Fruit fly (Drosophila melanogaster) whole organism, embryonic: ENCODE data around the gene sesB.

Experiments
- CG1024 ChIP-seq: fragments of 200-800 bp; sonication (Bioruptor generic); IDR thresholded peaks from 2 replicates; pipeline ENCODE4 v1.3.6; 2022; ENCODE audit warnings: missing biosample characterization, missing genetic modification characterization
- CG10321 ChIP-seq: fragments of 200-800 bp; sonication (Bioruptor generic); IDR thresholded peaks from 2 replicates; pipeline ENCODE4 v1.3.6; 2022; ENCODE audit warnings: missing biosample characterization, missing genetic modification characterization
- CG11695 ChIP-seq: fragments of 200-800 bp; sonication (Bioruptor generic); IDR thresholded peaks from 3 replicates; pipeline ENCODE4 v1.3.6; 2022; ENCODE audit warnings: missing biosample characterization, missing genetic modification characterization
- CG11723 ChIP-seq: fragments of 200-800 bp; sonication (Bioruptor generic); optimal IDR thresholded peaks from 2 replicates; lab custom pipeline; 2017; ENCODE audit warnings: missing biosample characterization, mild to moderate bottlenecking, missing genetic modification characterization
- CG12219 ChIP-seq: fragments of 200-800 bp; sonication (Bioruptor generic); optimal IDR thresholded peaks from 3 replicates; lab custom pipeline; 2018; ENCODE audit warnings: missing biosample characterization, mild to moderate bottlenecking, missing genetic modification characterization
- CG12236 ChIP-seq: fragments of 200-800 bp; sonication (Bioruptor generic); optimal IDR thresholded peaks from 2 replicates; lab custom pipeline; 2016; ENCODE audit warnings: missing biosample characterization, missing genetic modification characterization
- CG17328 ChIP-seq: fragments of 200-800 bp; sonication (Bioruptor generic); IDR thresholded peaks from 2 replicates; pipeline ENCODE4 v1.3.6; 2022; ENCODE audit warnings: missing biosample characterization, missing genetic modification characterization
- CG17385 ChIP-seq: fragments of 200-800 bp; sonication (Bioruptor generic); optimal IDR thresholded peaks from 3 replicates; lab custom pipeline; 2018; ENCODE audit warnings: missing biosample characterization, mild to moderate bottlenecking, missing genetic modification characterization
- CG1792 ChIP-seq: fragments of 200-800 bp; sonication (Bioruptor generic); optimal IDR thresholded peaks from 2 replicates; lab custom pipeline; 2016; ENCODE audit warnings: missing biosample characterization, missing genetic modification characterization
- CG2116 ChIP-seq: fragments of 200-800 bp; sonication (Bioruptor generic); optimal IDR thresholded peaks from 3 replicates; lab custom pipeline; 2018; ENCODE audit warnings: missing biosample characterization, mild to moderate bottlenecking, missing genetic modification characterization
- CG30431 ChIP-seq: fragments of 200-800 bp; sonication (Bioruptor generic); optimal IDR thresholded peaks from 2 replicates; lab custom pipeline; 2017; ENCODE audit warnings: missing biosample characterization, missing genetic modification characterization
- CG31388 ChIP-seq: fragments of 200-800 bp; sonication (Bioruptor generic); optimal IDR thresholded peaks from 2 replicates; lab custom pipeline; 2016; ENCODE audit warnings: missing biosample characterization, missing genetic modification characterization
- CG3163 ChIP-seq: fragments of 200-800 bp; sonication (Bioruptor generic); optimal IDR thresholded peaks from 3 replicates; lab custom pipeline; 2016; ENCODE audit warnings: missing biosample characterization, missing genetic modification characterization
- CG3847 ChIP-seq: fragments of 200-800 bp; sonication (Bioruptor generic); IDR thresholded peaks from 2 replicates; pipeline ENCODE4 v1.3.6; 2022; ENCODE audit warnings: missing biosample characterization, missing genetic modification characterization
- CG6175 ChIP-seq: fragments of 200-800 bp; sonication (Bioruptor generic); IDR thresholded peaks from 3 replicates; pipeline ENCODE4 v1.3.6; 2022; ENCODE audit warnings: missing biosample characterization, missing genetic modification characterization
- CG6272 ChIP-seq: fragments of 200-800 bp; sonication (Bioruptor generic); IDR thresholded peaks from 2 replicates; pipeline ENCODE4 v1.3.6; 2022; ENCODE audit warnings: missing biosample characterization, missing genetic modification characterization
- CG6689 ChIP-seq: fragments of 200-800 bp; sonication (Bioruptor generic); IDR thresholded peaks from 2 replicates; pipeline ENCODE4 v1.3.6; 2022; ENCODE audit warnings: missing biosample characterization, missing genetic modification characterization
- CG7357 ChIP-seq: fragments of 200-800 bp; sonication (Bioruptor generic); IDR thresholded peaks from 3 replicates; pipeline ENCODE4 v1.3.6; 2022; ENCODE audit warnings: missing biosample characterization, missing genetic modification characterization
- CG7372 ChIP-seq: fragments of 200-800 bp; sonication (Bioruptor generic); IDR thresholded peaks from 2 replicates; pipeline ENCODE4 v1.3.6; 2022; ENCODE audit warnings: missing biosample characterization, missing genetic modification characterization
- CG7745 ChIP-seq: fragments of 200-800 bp; sonication (Bioruptor generic); optimal IDR thresholded peaks from 2 replicates; lab custom pipeline; 2018; ENCODE audit warnings: missing biosample characterization, mild to moderate bottlenecking, missing genetic modification characterization, moderate library complexity
- Deaf1 ChIP-seq: fragments of 200-800 bp; optimal IDR thresholded peaks from 3 replicates; lab custom pipeline; 2019; ENCODE audit warnings: missing biosample characterization, mild to moderate bottlenecking, missing genetic modification characterization, moderate library complexity
- Dfd ChIP-seq, 2 experiments: fragments of >200 bp; optimal IDR thresholded peaks; 2 replicates each; lab custom pipeline; 2017; ENCODE audit warnings: missing biosample characterization in 2 of 2, missing genetic modification characterization in 2 of 2
- Dp ChIP-seq: fragments of 200-800 bp; sonication (Bioruptor generic); optimal IDR thresholded peaks from 2 replicates; lab custom pipeline; 2018; ENCODE audit warnings: missing biosample characterization, mild to moderate bottlenecking, missing genetic modification characterization, moderate library complexity
- E2f2 ChIP-seq: fragments of 200-800 bp; sonication (Bioruptor generic); IDR thresholded peaks from 2 replicates; pipeline ENCODE4 v1.3.6; 2022; ENCODE audit warnings: missing biosample characterization, missing genetic modification characterization
- Ets65A ChIP-seq: fragments of 200-800 bp; sonication (Bioruptor generic); peaks from one replicate; lab custom pipeline; 2016; ENCODE audit warnings: missing biosample characterization, missing genetic modification characterization
- Fer1 ChIP-seq: fragments of 200-800 bp; sonication (Bioruptor generic); optimal IDR thresholded peaks from 2 replicates; lab custom pipeline; 2017; ENCODE audit warnings: missing biosample characterization, mild to moderate bottlenecking, missing genetic modification characterization
- HmgZ ChIP-seq: fragments of 200-800 bp; sonication (Bioruptor generic); optimal IDR thresholded peaks from 2 replicates; lab custom pipeline; 2018; ENCODE audit warnings: missing biosample characterization, mild to moderate bottlenecking, missing genetic modification characterization
- Hmx ChIP-seq: fragments of 200-800 bp; sonication (Bioruptor generic); optimal IDR thresholded peaks from 2 replicates; lab custom pipeline; 2016; ENCODE audit warnings: missing biosample characterization, missing genetic modification characterization
- Lhr ChIP-seq: fragments of 200-800 bp; sonication (Bioruptor generic); optimal IDR thresholded peaks from 3 replicates; lab custom pipeline; 2017; ENCODE audit warnings: mild to moderate bottlenecking, missing biosample characterization, missing genetic modification reagents, missing genetic modification characterization
- Meics ChIP-seq: fragments of 200-800 bp; sonication (Bioruptor generic); optimal IDR thresholded peaks from 2 replicates; lab custom pipeline; 2017; ENCODE audit warnings: missing biosample characterization, mild to moderate bottlenecking, missing genetic modification characterization
- Ravus ChIP-seq: fragments of 200-800 bp; sonication (Bioruptor generic); IDR thresholded peaks from 2 replicates; pipeline ENCODE4 v1.3.6; 2022; ENCODE audit warnings: missing biosample characterization, missing genetic modification characterization
- Trl ChIP-seq, 3 experiments: fragments of >200 bp in 2 of 3; fragments of 200-800 bp in 1 of 3; sonication (Bioruptor generic) in 1 of 3; optimal IDR thresholded peaks; 2 replicates in 1 of 3; 3 replicates in 2 of 3; lab custom pipeline; 2016 to 2017; ENCODE audit warnings: missing biosample characterization in 1 of 3, missing genetic modification characterization in 1 of 3
- Vsx1 ChIP-seq: fragments of 200-800 bp; sonication (Bioruptor generic); optimal IDR thresholded peaks from 2 replicates; lab custom pipeline; 2017; ENCODE audit warnings: missing biosample characterization, mild to moderate bottlenecking, missing genetic modification characterization, missing genetic modification reagents
- YL-1 ChIP-seq: fragments of 200-800 bp; sonication (Bioruptor generic); optimal IDR thresholded peaks from 3 replicates; lab custom pipeline; 2017; ENCODE audit warnings: missing biosample characterization, mild to moderate bottlenecking, missing genetic modification characterization
- abd-A ChIP-seq: fragments of 200-800 bp; sonication (Bioruptor generic); optimal IDR thresholded peaks from 3 replicates; lab custom pipeline; 2019; ENCODE audit warnings: missing biosample characterization, mild to moderate bottlenecking, missing genetic modification characterization, moderate library complexity
- dan ChIP-seq: fragments of 200-800 bp; sonication (Bioruptor generic); IDR thresholded peaks from 2 replicates; pipeline ENCODE4 v1.3.6; 2022; ENCODE audit warnings: missing biosample characterization, missing genetic modification characterization
- dimm ChIP-seq: fragments of 200-800 bp; sonication (Bioruptor generic); IDR thresholded peaks from 2 replicates; pipeline ENCODE4 v1.3.6; 2022; ENCODE audit warnings: missing biosample characterization, missing genetic modification characterization
- ems ChIP-seq: fragments of 200-800 bp; sonication (Bioruptor generic); optimal IDR thresholded peaks from 3 replicates; lab custom pipeline; 2016; ENCODE audit warnings: missing biosample characterization, missing genetic modification characterization
- ewg ChIP-seq: fragments of 200-800 bp; sonication (Bioruptor generic); optimal IDR thresholded peaks from 3 replicates; lab custom pipeline; 2017; ENCODE audit warnings: mild to moderate bottlenecking, missing biosample characterization, missing genetic modification reagents, missing genetic modification characterization
- exex ChIP-seq: fragments of 200-800 bp; sonication (Bioruptor generic); optimal IDR thresholded peaks from 4 replicates; lab custom pipeline; 2018; ENCODE audit warnings: missing biosample characterization, mild to moderate bottlenecking, missing genetic modification characterization, moderate library complexity
- gt ChIP-seq: fragments of 200-800 bp; sonication (Bioruptor generic); IDR thresholded peaks from 2 replicates; pipeline ENCODE4 v1.3.6; 2022; ENCODE audit warnings: missing biosample characterization, missing genetic modification characterization
- hb ChIP-seq: fragments of 200-800 bp; sonication (Bioruptor generic); IDR thresholded peaks from 3 replicates; pipeline ENCODE4 v1.3.6; 2022; ENCODE audit warnings: missing biosample characterization, missing genetic modification characterization; ENCODE audit not compliant: partially characterized antibody
- kay ChIP-seq: fragments of 200-800 bp; sonication (Bioruptor generic); optimal IDR thresholded peaks from 2 replicates; lab custom pipeline; 2016; ENCODE audit warnings: missing biosample characterization, missing genetic modification characterization
- ken ChIP-seq: fragments of 200-800 bp; sonication (Bioruptor generic); IDR thresholded peaks from 3 replicates; pipeline ENCODE4 v1.3.6; 2022; ENCODE audit warnings: missing biosample characterization, missing genetic modification characterization
- prd ChIP-seq, 3 experiments: fragments of >200 bp in 2 of 3; fragments of 200-800 bp in 1 of 3; sonication (Bioruptor generic) in 1 of 3; optimal IDR thresholded peaks in 2 of 3; IDR thresholded peaks in 1 of 3; 2 replicates in 2 of 3; 3 replicates in 1 of 3; pipeline versions ENCODE4 v1.3.6 to Lab custom; 2017 to 2022; ENCODE audit warnings: missing biosample characterization in 1 of 3, missing genetic modification characterization in 1 of 3
- ranshi ChIP-seq: fragments of 200-800 bp; sonication (Bioruptor generic); IDR thresholded peaks from 2 replicates; pipeline ENCODE4 v1.3.6; 2022; ENCODE audit warnings: missing biosample characterization, missing genetic modification characterization
- run ChIP-seq: fragments of 200-800 bp; sonication (Bioruptor generic); optimal IDR thresholded peaks from 3 replicates; lab custom pipeline; 2018; ENCODE audit warnings: missing biosample characterization, mild to moderate bottlenecking, missing genetic modification characterization
- sd ChIP-seq: fragments of 200-800 bp; sonication (Bioruptor generic); optimal IDR thresholded peaks from 3 replicates; lab custom pipeline; 2018; ENCODE audit warnings: missing biosample characterization, mild to moderate bottlenecking, missing genetic modification characterization, moderate library complexity
- slbo ChIP-seq: fragments of 200-800 bp; sonication (Bioruptor generic); IDR thresholded peaks from 2 replicates; pipeline ENCODE4 v1.3.6; 2022; ENCODE audit warnings: missing biosample characterization, missing genetic modification characterization
- slp2 ChIP-seq: fragments of 200-800 bp; sonication (Bioruptor generic); optimal IDR thresholded peaks from 2 replicates; lab custom pipeline; 2016; ENCODE audit warnings: missing biosample characterization, missing genetic modification characterization
- wdn ChIP-seq: fragments of 200-800 bp; sonication (Bioruptor generic); IDR thresholded peaks from 2 replicates; pipeline ENCODE4 v1.3.6; 2022; ENCODE audit warnings: missing biosample characterization, missing genetic modification characterization

The sesB gene

dm6 chrX:10783374-10784064 lies 3.2 kb downstream of the sesB start (continued):
- TF ChIP-seq sd (tag; lab: Kevin White, UChicago) (peak; percentile 23), CG2116 (GFP tag; lab: Kevin White, UChicago) (no peak), ewg (no peak), Dfd (GFP tag; optimal IDR thresholded peaks at IDR 0.05; lab: Kevin White, UChicago) (no peak), dan (GFP tag; lab: Robert Waterston, UW) (no peak), Deaf1 (tag; lab: Kevin White, UChicago) (peak; percentile 18), slbo (GFP tag; lab: Robert Waterston, UW) (no peak), exex (tag; lab: Kevin White, UChicago) (no peak), CG10321 (peak; percentile 87), run (no peak), Lhr (no peak), Trl (optimal IDR thresholded peaks at IDR 0.05; lab: Kevin White, UChicago) (peak; percentile 57 to 71), Trl (GFP tag; optimal IDR thresholded peaks at IDR 0.05; lab: Kevin White, UChicago) (no peak), abd-A (tag; lab: Kevin White, UChicago) (no peak), YL-1 (peak; percentile 23), CG6175 (GFP tag; lab: Robert Waterston, UW) (no peak), hb (no peak), ranshi (GFP tag; lab: Robert Waterston, UW) (no peak), gt (GFP tag; lab: Robert Waterston, UW) (no peak), Meics (no peak), Ravus (no peak), CG11695 (GFP tag; lab: Robert Waterston, UW) (no peak), CG3163 (peak; percentile 92), CG6689 (no peak), CG3847 (GFP tag; lab: Robert Waterston, UW) (no peak), ems (GFP tag; lab: Kevin White, UChicago) (no peak), slp2 (GFP tag; lab: Kevin White, UChicago) (no peak), CG7357 (no peak), wdn (GFP tag; lab: Robert Waterston, UW) (no peak)

DNA sequence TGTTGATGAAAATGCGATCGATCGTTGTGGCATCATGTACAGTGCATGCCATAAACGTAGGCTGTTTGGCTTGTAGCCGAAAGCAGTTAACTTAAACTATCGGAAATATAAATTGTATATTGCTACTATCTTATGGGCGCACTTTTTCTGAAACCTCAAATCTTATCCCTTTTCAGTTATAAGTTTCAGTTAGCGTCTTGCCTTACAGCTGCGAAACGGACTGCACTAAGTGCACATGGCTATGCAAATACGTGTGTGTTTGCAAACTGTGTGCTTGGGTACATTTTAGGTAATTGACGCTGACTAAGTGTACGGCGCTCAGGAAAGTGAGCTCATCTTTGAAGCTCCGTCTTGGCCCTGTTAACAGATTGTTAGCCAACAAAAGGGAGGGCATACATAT lies 11.1 kb downstream of the sesB start:
- TF ChIP-seq CG6175 (GFP tag; lab: Robert Waterston, UW) (no peak), Fer1 (GFP tag; lab: Kevin White, UChicago) (peak; percentile 45), CG1024 (GFP tag; lab: Robert Waterston, UW) (0 out of 2 replicates have a peak, but pooled peaks have one; percentile 14), Ets65A (peak; percentile 93), CG31388 (GFP tag; lab: Kevin White, UChicago) (no peak), CG12219 (GFP tag; lab: Kevin White, UChicago) (peak; percentile 48), dimm (no peak), CG12236 (GFP tag; lab: Kevin White, UChicago) (no peak), CG7372 (GFP tag; lab: Robert Waterston, UW) (0 out of 2 replicates have a peak, but pooled peaks have one; percentile 43), CG6272 (GFP tag; lab: Robert Waterston, UW) (no peak), E2f2 (peak; percentile 31; the same call in 1 of the 2 replicates), CG30431 (GFP tag; lab: Kevin White, UChicago) (no peak), CG17328 (GFP tag; lab: Robert Waterston, UW) (peak; percentile 56), CG1792 (GFP tag; lab: Kevin White, UChicago) (no peak), Vsx1 (GFP tag; lab: Kevin White, UChicago) (no peak), Dp (GFP tag; lab: Kevin White, UChicago) (no peak), HmgZ (tag; lab: Kevin White, UChicago) (peak; percentile 36), Hmx (GFP tag; lab: Kevin White, UChicago) (no peak), kay (GFP tag; lab: Kevin White, UChicago) (no peak), CG11723 (GFP tag; lab: Kevin White, UChicago) (no peak), ken (GFP tag; lab: Robert Waterston, UW) (peak; percentile 51; the same call in 1 of the 3 replicates), prd (optimal IDR thresholded peaks at IDR 0.05; lab: Kevin White, UChicago) (no peak), prd (GFP tag; IDR thresholded peaks at IDR 0.05; lab: Robert Waterston, UW) (peak; percentile 61; the same call in 2 of the 3 replicates), CG7745 (no peak), CG17385 (GFP tag; lab: Kevin White, UChicago) (peak; percentile 46)
